Fruit fly (Drosophila melanogaster) whole organism, embryonic: Measurements from ENCODE around the gene Glt.

Source experiments
- ATbp ChIP-seq: fragments of 200-800 bp; sonication (Bioruptor generic); optimal IDR thresholded peaks from 2 replicates; lab custom pipeline; 2017; ENCODE audit warnings: missing biosample characterization, mild to moderate bottlenecking, missing genetic modification characterization, missing genetic modification reagents
- B-H2 ChIP-seq: fragments of 200-800 bp; sonication (Bioruptor generic); optimal IDR thresholded peaks from 2 replicates; lab custom pipeline; 2018; ENCODE audit warnings: missing biosample characterization, mild to moderate bottlenecking, missing genetic modification characterization
- Bgb ChIP-seq: fragments of 200-800 bp; sonication (Bioruptor generic); IDR thresholded peaks from 2 replicates; pipeline ENCODE4 v1.3.6; 2022; ENCODE audit warnings: missing biosample characterization, missing genetic modification characterization; ENCODE audit not compliant: partially characterized antibody
- CG10267 ChIP-seq: fragments of 200-800 bp; sonication (Bioruptor generic); optimal IDR thresholded peaks from 2 replicates; lab custom pipeline; 2018; ENCODE audit warnings: missing biosample characterization, mild to moderate bottlenecking, missing genetic modification characterization, moderate library complexity
- CG11696 ChIP-seq: fragments of 200-800 bp; sonication (Bioruptor generic); IDR thresholded peaks from 2 replicates; pipeline ENCODE4 v1.3.6; 2022; ENCODE audit warnings: missing biosample characterization, missing genetic modification characterization
- CG13624 ChIP-seq: fragments of 200-800 bp; sonication (Bioruptor generic); optimal IDR thresholded peaks from 2 replicates; lab custom pipeline; 2016; ENCODE audit warnings: missing biosample characterization, missing genetic modification characterization
- CG13894 ChIP-seq: fragments of 200-800 bp; sonication (Bioruptor generic); optimal IDR thresholded peaks from 3 replicates; lab custom pipeline; 2018; ENCODE audit warnings: missing biosample characterization, mild to moderate bottlenecking, missing genetic modification characterization, moderate library complexity
- CG14860 ChIP-seq: fragments of 200-800 bp; sonication (Bioruptor generic); IDR thresholded peaks from 3 replicates; pipeline ENCODE4 v1.3.6; 2022; ENCODE audit warnings: missing biosample characterization, missing genetic modification characterization; ENCODE audit not compliant: partially characterized antibody
- CG17385 ChIP-seq: fragments of 200-800 bp; sonication (Bioruptor generic); optimal IDR thresholded peaks from 3 replicates; lab custom pipeline; 2018; ENCODE audit warnings: missing biosample characterization, mild to moderate bottlenecking, missing genetic modification characterization
- CG18599 ChIP-seq: fragments of 200-800 bp; sonication (Bioruptor generic); optimal IDR thresholded peaks from 3 replicates; lab custom pipeline; 2017; ENCODE audit warnings: missing biosample characterization, missing genetic modification characterization, mild to moderate bottlenecking, moderate library complexity, missing genetic modification reagents
- CG30431 ChIP-seq: fragments of 200-800 bp; sonication (Bioruptor generic); optimal IDR thresholded peaks from 2 replicates; lab custom pipeline; 2017; ENCODE audit warnings: missing biosample characterization, missing genetic modification characterization
- CG31441 ChIP-seq: fragments of 200-800 bp; sonication (Bioruptor generic); IDR thresholded peaks from 2 replicates; pipeline ENCODE4 v1.3.6; 2022; ENCODE audit warnings: missing biosample characterization, missing genetic modification characterization
- CG3407 ChIP-seq: fragments of 200-800 bp; sonication (Bioruptor generic); optimal IDR thresholded peaks from 2 replicates; lab custom pipeline; 2018; ENCODE audit warnings: missing biosample characterization, mild to moderate bottlenecking, missing genetic modification characterization
- CG4282 ChIP-seq: fragments of 200-800 bp; sonication (Bioruptor generic); optimal IDR thresholded peaks from 2 replicates; lab custom pipeline; 2016; ENCODE audit warnings: missing biosample characterization, missing genetic modification characterization
- CG4617 ChIP-seq: fragments of 200-800 bp; sonication (Bioruptor generic); optimal IDR thresholded peaks from 3 replicates; lab custom pipeline; 2016; ENCODE audit warnings: missing biosample characterization, missing genetic modification characterization, borderline replicate concordance
- CG4730 ChIP-seq: fragments of 200-800 bp; sonication (Bioruptor generic); IDR thresholded peaks from 2 replicates; pipeline ENCODE4 v1.3.6; 2022; ENCODE audit warnings: missing biosample characterization, missing genetic modification characterization
- CG5245 ChIP-seq: fragments of 200-800 bp; sonication (Bioruptor generic); optimal IDR thresholded peaks from 3 replicates; lab custom pipeline; 2016; ENCODE audit warnings: missing biosample characterization, missing genetic modification characterization
- CG6272 ChIP-seq: fragments of 200-800 bp; sonication (Bioruptor generic); IDR thresholded peaks from 2 replicates; pipeline ENCODE4 v1.3.6; 2022; ENCODE audit warnings: missing biosample characterization, missing genetic modification characterization
- CG7372 ChIP-seq: fragments of 200-800 bp; sonication (Bioruptor generic); IDR thresholded peaks from 2 replicates; pipeline ENCODE4 v1.3.6; 2022; ENCODE audit warnings: missing biosample characterization, missing genetic modification characterization
- CG7556 ChIP-seq: fragments of 200-800 bp; sonication (Bioruptor generic); optimal IDR thresholded peaks from 2 replicates; lab custom pipeline; 2017; ENCODE audit warnings: missing biosample characterization, mild to moderate bottlenecking, missing genetic modification characterization
- CG7839 ChIP-seq: fragments of 200-800 bp; sonication (Bioruptor generic); optimal IDR thresholded peaks from 3 replicates; lab custom pipeline; 2018; ENCODE audit warnings: missing biosample characterization, mild to moderate bottlenecking, missing genetic modification characterization, moderate library complexity
- CG7928 ChIP-seq: fragments of 200-800 bp; sonication (Bioruptor generic); optimal IDR thresholded peaks from 2 replicates; lab custom pipeline; 2017; ENCODE audit warnings: missing biosample characterization, mild to moderate bottlenecking, missing genetic modification characterization
- CG9215 ChIP-seq: fragments of 200-800 bp; sonication (Bioruptor generic); IDR thresholded peaks from 2 replicates; pipeline ENCODE4 v1.3.6; 2022; ENCODE audit warnings: missing biosample characterization, missing genetic modification characterization
- CG9932 ChIP-seq: fragments of 200-800 bp; sonication (Bioruptor generic); IDR thresholded peaks from 2 replicates; pipeline ENCODE4 v1.3.6; 2022; ENCODE audit warnings: missing biosample characterization, missing genetic modification characterization
- CkIIα-i1 ChIP-seq: fragments of 200-800 bp; sonication (Bioruptor generic); IDR thresholded peaks from 2 replicates; pipeline ENCODE4 v1.3.6; 2022; ENCODE audit warnings: missing biosample characterization, missing genetic modification characterization
- Dip3 ChIP-seq: fragments of 200-800 bp; sonication (Bioruptor generic); optimal IDR thresholded peaks from 3 replicates; lab custom pipeline; 2016; ENCODE audit warnings: missing biosample characterization, missing genetic modification characterization
- Dp ChIP-seq: fragments of 200-800 bp; sonication (Bioruptor generic); optimal IDR thresholded peaks from 2 replicates; lab custom pipeline; 2018; ENCODE audit warnings: missing biosample characterization, mild to moderate bottlenecking, missing genetic modification characterization, moderate library complexity
- E2f2 ChIP-seq: fragments of 200-800 bp; sonication (Bioruptor generic); IDR thresholded peaks from 2 replicates; pipeline ENCODE4 v1.3.6; 2022; ENCODE audit warnings: missing biosample characterization, missing genetic modification characterization
- HLH3B ChIP-seq: fragments of 200-800 bp; sonication (Bioruptor generic); IDR thresholded peaks from 2 replicates; pipeline ENCODE4 v1.3.6; 2022; ENCODE audit warnings: missing biosample characterization, missing genetic modification characterization
- HLHmδ ChIP-seq: fragments of 200-800 bp; sonication (Bioruptor generic); optimal IDR thresholded peaks from 2 replicates; lab custom pipeline; 2018; ENCODE audit warnings: missing biosample characterization, mild to moderate bottlenecking, missing genetic modification characterization, moderate library complexity
- HmgZ ChIP-seq: fragments of 200-800 bp; sonication (Bioruptor generic); optimal IDR thresholded peaks from 2 replicates; lab custom pipeline; 2018; ENCODE audit warnings: missing biosample characterization, mild to moderate bottlenecking, missing genetic modification characterization
- NC2β ChIP-seq: fragments of 200-800 bp; sonication (Bioruptor generic); optimal IDR thresholded peaks from 2 replicates; lab custom pipeline; 2016; ENCODE audit warnings: missing biosample characterization, missing genetic modification characterization
- NFAT ChIP-seq: fragments of 200-800 bp; sonication (Bioruptor generic); IDR thresholded peaks from 2 replicates; pipeline ENCODE4 v1.3.6; 2022; ENCODE audit warnings: missing biosample characterization, missing genetic modification characterization
- NfI ChIP-seq: fragments of 200-800 bp; sonication (Bioruptor generic); optimal IDR thresholded peaks from 3 replicates; lab custom pipeline; 2018; ENCODE audit warnings: missing biosample characterization, mild to moderate bottlenecking, missing genetic modification characterization, moderate library complexity
- Six4 ChIP-seq: fragments of 200-800 bp; sonication (Bioruptor generic); optimal IDR thresholded peaks from 2 replicates; lab custom pipeline; 2016; ENCODE audit warnings: missing biosample characterization, missing genetic modification characterization
- Sox100B ChIP-seq: fragments of 200-800 bp; sonication (Bioruptor generic); optimal IDR thresholded peaks from 3 replicates; lab custom pipeline; 2018; ENCODE audit warnings: missing biosample characterization, mild to moderate bottlenecking, missing genetic modification characterization
- Sry-δ ChIP-seq: fragments of 200-800 bp; sonication (Bioruptor generic); optimal IDR thresholded peaks from 2 replicates; lab custom pipeline; 2016; ENCODE audit warnings: missing biosample characterization, missing genetic modification characterization
- Usf ChIP-seq: fragments of 200-800 bp; sonication (Bioruptor generic); optimal IDR thresholded peaks from 2 replicates; lab custom pipeline; 2017; ENCODE audit warnings: missing genotype, missing biosample characterization, missing genetic modification characterization
- bab2 ChIP-seq: fragments of 200-800 bp; sonication (Bioruptor generic); optimal IDR thresholded peaks from 2 replicates; lab custom pipeline; 2016; ENCODE audit warnings: missing biosample characterization, missing genetic modification characterization
- croc ChIP-seq: fragments of 200-800 bp; sonication (Bioruptor generic); conservative IDR thresholded peaks from 3 replicates; pipeline ENCODE4 v1.3.6; 2022; ENCODE audit warnings: missing biosample characterization, missing genetic modification characterization
- da ChIP-seq: fragments of 200-800 bp; sonication (Bioruptor generic); optimal IDR thresholded peaks from 2 replicates; lab custom pipeline; 2016; ENCODE audit warnings: missing biosample characterization, missing genetic modification characterization
- en ChIP-seq: fragments of 200-800 bp; sonication (Bioruptor generic); optimal IDR thresholded peaks from 2 replicates; lab custom pipeline; 2016; ENCODE audit warnings: missing biosample characterization, missing genetic modification characterization
- eyg ChIP-seq: fragments of 200-800 bp; sonication (Bioruptor generic); optimal IDR thresholded peaks from 3 replicates; lab custom pipeline; 2016; ENCODE audit warnings: missing biosample characterization, missing genetic modification characterization
- grn ChIP-seq: fragments of 200-800 bp; sonication (Bioruptor generic); optimal IDR thresholded peaks from 3 replicates; lab custom pipeline; 2017; ENCODE audit warnings: missing biosample characterization, missing genetic modification characterization
- nau ChIP-seq: fragments of 200-800 bp; sonication (Bioruptor generic); optimal IDR thresholded peaks from 3 replicates; lab custom pipeline; 2017; ENCODE audit warnings: missing biosample characterization, mild to moderate bottlenecking, missing genetic modification characterization, missing genetic modification reagents
- org-1 ChIP-seq: fragments of 200-800 bp; sonication (Bioruptor generic); optimal IDR thresholded peaks from 2 replicates; lab custom pipeline; 2017; ENCODE audit warnings: missing biosample characterization, missing genetic modification characterization
- so ChIP-seq: fragments of 200-800 bp; sonication (Bioruptor generic); IDR thresholded peaks from 3 replicates; pipeline ENCODE4 v1.3.6; 2022; ENCODE audit warnings: missing biosample characterization, missing genetic modification characterization
- sqz ChIP-seq: fragments of 200-800 bp; sonication (Bioruptor generic); optimal IDR thresholded peaks from 3 replicates; lab custom pipeline; 2018; ENCODE audit warnings: missing biosample characterization, mild to moderate bottlenecking, missing genetic modification characterization
- vfl ChIP-seq: fragments of 200-800 bp; sonication (Bioruptor generic); optimal IDR thresholded peaks from 2 replicates; lab custom pipeline; 2016; ENCODE audit warnings: missing biosample characterization, missing genetic modification characterization
- wdn ChIP-seq: fragments of 200-800 bp; sonication (Bioruptor generic); IDR thresholded peaks from 2 replicates; pipeline ENCODE4 v1.3.6; 2022; ENCODE audit warnings: missing biosample characterization, missing genetic modification characterization

Gene Glt

DNA sequence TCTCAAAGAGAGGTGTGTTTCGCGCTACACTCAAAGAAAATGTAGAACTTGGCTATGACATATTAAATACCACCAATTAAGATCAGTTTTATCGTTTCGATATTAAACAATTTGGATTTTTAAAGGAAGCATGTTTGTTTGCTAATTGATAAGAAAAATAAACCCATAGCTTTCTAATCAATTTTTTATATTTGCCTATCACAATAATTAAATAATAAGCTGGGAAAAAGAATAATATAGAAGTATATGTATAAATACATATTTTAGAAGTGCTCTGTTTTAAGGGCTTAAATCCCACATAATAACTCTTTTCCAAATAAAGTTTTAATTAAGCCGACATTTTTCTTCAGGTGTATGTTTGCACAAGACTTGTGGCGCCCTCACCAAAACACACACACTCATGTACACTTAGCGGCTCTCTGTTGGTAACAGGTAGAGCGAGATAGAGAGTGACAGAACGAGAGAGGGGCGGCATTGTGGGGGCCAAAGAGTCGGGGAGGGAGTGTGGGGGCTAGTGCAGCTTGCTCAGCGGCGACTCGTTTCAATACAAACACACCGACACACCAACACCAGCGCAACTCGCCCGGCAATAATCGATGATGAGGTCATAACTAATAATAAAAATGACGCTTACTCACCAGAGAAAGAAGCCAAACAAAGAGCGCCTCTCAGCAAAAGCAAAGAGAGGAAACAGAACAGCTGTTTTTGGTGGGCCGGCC lies 45.3 kb downstream of the Glt start (continued):
- TF ChIP-seq CG31441 (GFP tag; lab: Robert Waterston, UW) (peak; percentile 94), NFAT (GFP tag; lab: Robert Waterston, UW) (peak; percentile 32), HLH3B (GFP tag; lab: Robert Waterston, UW) (peak; percentile 75; the same call in 1 of the 2 replicates), CG9932 (GFP tag; lab: Robert Waterston, UW) (peak; percentile 81), CG13624 (GFP tag; lab: Kevin White, UChicago) (peak; percentile 52), Usf (peak; percentile 75), CG4282 (GFP tag; lab: Kevin White, UChicago) (no peak), so (peak; percentile 64; the same call in 2 of the 3 replicates), CG7372 (GFP tag; lab: Robert Waterston, UW) (no peak), CG7556 (GFP tag; lab: Kevin White, UChicago) (peak; percentile 97), CG6272 (no peak), CG18599 (peak; percentile 95), wdn (GFP tag; lab: Robert Waterston, UW) (peak; percentile 84), croc (GFP tag; lab: Robert Waterston, UW) (peak; percentile 49; the same call in 2 of the 3 replicates), sqz (GFP tag; lab: Kevin White, UChicago) (peak; percentile 71), Dip3 (GFP tag; lab: Kevin White, UChicago) (peak; percentile 74), CG30431 (GFP tag; lab: Kevin White, UChicago) (peak; percentile 59), NC2β (peak; percentile 23), CG10267 (peak; percentile 85), en (GFP tag; lab: Kevin White, UChicago) (peak; percentile 21), nau (GFP tag; lab: Kevin White, UChicago) (peak; percentile 89), CG17385 (GFP tag; lab: Kevin White, UChicago) (peak; percentile 89), org-1 (GFP tag; lab: Kevin White, UChicago) (peak; percentile 89), HLHmδ (GFP tag; lab: Kevin White, UChicago) (peak; percentile 75), Bgb (GFP tag; lab: Robert Waterston, UW) (peak; percentile 25; the same call in 1 of the 2 replicates), CG9215 (GFP tag; lab: Robert Waterston, UW) (peak; percentile 73), Sry-δ (GFP tag; lab: Kevin White, UChicago) (no peak), CG5245 (GFP tag; lab: Kevin White, UChicago) (peak; percentile 82), CG14860 (GFP tag; lab: Robert Waterston, UW) (no peak), NfI (GFP tag; lab: Kevin White, UChicago) (peak; percentile 89), eyg (GFP tag; lab: Kevin White, UChicago) (no peak), B-H2 (peak; percentile 26), HmgZ (tag; lab: Kevin White, UChicago) (peak; percentile 87), vfl (GFP tag; lab: Kevin White, UChicago) (peak; percentile 66), Dp (no peak), CG3407 (GFP tag; lab: Kevin White, UChicago) (peak; percentile 81), grn (GFP tag; lab: Kevin White, UChicago) (no peak), CG7839 (tag; lab: Kevin White, UChicago) (peak; percentile 95), CG7928 (GFP tag; lab: Kevin White, UChicago) (peak; percentile 52), CG11696 (GFP tag; lab: Robert Waterston, UW) (no peak), Sox100B (peak; percentile 94), da (GFP tag; lab: Kevin White, UChicago) (no peak), CG13894 (tag; lab: Kevin White, UChicago) (peak; percentile 51), E2f2 (GFP tag; lab: Robert Waterston, UW) (peak; percentile 59), CG4617 (GFP tag; lab: Kevin White, UChicago) (peak; percentile 60), Six4 (GFP tag; lab: Kevin White, UChicago) (peak; percentile 88), bab2 (GFP tag; lab: Kevin White, UChicago) (peak; percentile 36), ATbp (GFP tag; lab: Kevin White, UChicago) (peak; percentile 89), CkIIα-i1 (GFP tag; lab: Robert Waterston, UW) (no peak), CG4730 (GFP tag; lab: Robert Waterston, UW) (peak; percentile 68)
